Fruit fly (Drosophila melanogaster) whole organism, embryonic: Measurements from ENCODE around the gene RpL23A.

Experiments
- B-H2 ChIP-seq: fragments of 200-800 bp; sonication (Bioruptor generic); optimal IDR thresholded peaks from 2 replicates; lab custom pipeline; 2018; ENCODE audit warnings: missing biosample characterization, mild to moderate bottlenecking, missing genetic modification characterization
- BtbVII ChIP-seq: fragments of 200-800 bp; sonication (Bioruptor generic); optimal IDR thresholded peaks from 3 replicates; lab custom pipeline; 2017; ENCODE audit warnings: missing biosample characterization, mild to moderate bottlenecking, missing genetic modification characterization
- CG10959 ChIP-seq: fragments of 200-800 bp; sonication (Bioruptor generic); IDR thresholded peaks from 2 replicates; pipeline ENCODE4 v1.3.6; 2022; ENCODE audit warnings: missing biosample characterization, missing genetic modification characterization
- CG11085 ChIP-seq: fragments of 200-800 bp; sonication (Bioruptor generic); IDR thresholded peaks from 2 replicates; pipeline ENCODE4 v1.3.6; 2022; ENCODE audit warnings: missing biosample characterization, missing genetic modification characterization
- CG12659 ChIP-seq: fragments of 200-800 bp; sonication (Bioruptor generic); optimal IDR thresholded peaks from 3 replicates; lab custom pipeline; 2017; ENCODE audit warnings: mild to moderate bottlenecking, missing biosample characterization, missing genetic modification reagents, missing genetic modification characterization
- CG12769 ChIP-seq: fragments of 200-800 bp; sonication (Bioruptor generic); optimal IDR thresholded peaks from 2 replicates; lab custom pipeline; 2019; ENCODE audit warnings: missing biosample characterization, mild to moderate bottlenecking, missing genetic modification characterization, moderate library complexity
- CG13775 ChIP-seq: fragments of 200-800 bp; sonication (Bioruptor generic); optimal IDR thresholded peaks from 3 replicates; lab custom pipeline; 2017; ENCODE audit warnings: missing biosample characterization, mild to moderate bottlenecking, missing genetic modification characterization
- CG17612 ChIP-seq: fragments of 200-800 bp; sonication (Bioruptor generic); IDR thresholded peaks from 2 replicates; pipeline ENCODE4 v1.3.6; 2022; ENCODE audit warnings: missing biosample characterization, missing genetic modification characterization
- CG1792 ChIP-seq: fragments of 200-800 bp; sonication (Bioruptor generic); optimal IDR thresholded peaks from 2 replicates; lab custom pipeline; 2016; ENCODE audit warnings: missing biosample characterization, missing genetic modification characterization
- CG31365 ChIP-seq: fragments of 200-800 bp; sonication (Bioruptor generic); optimal IDR thresholded peaks from 2 replicates; lab custom pipeline; 2018; ENCODE audit warnings: missing biosample characterization, mild to moderate bottlenecking, missing genetic modification characterization
- CG3163 ChIP-seq: fragments of 200-800 bp; sonication (Bioruptor generic); optimal IDR thresholded peaks from 3 replicates; lab custom pipeline; 2016; ENCODE audit warnings: missing biosample characterization, missing genetic modification characterization
- CG34376 ChIP-seq: fragments of 200-800 bp; sonication (Bioruptor generic); optimal IDR thresholded peaks from 2 replicates; lab custom pipeline; 2018; ENCODE audit warnings: missing biosample characterization, mild to moderate bottlenecking, missing genetic modification characterization
- CG3726 ChIP-seq: fragments of 200-800 bp; sonication (Bioruptor generic); IDR thresholded peaks from 3 replicates; pipeline ENCODE4, ENCODE4 v1.3.6; 2022; ENCODE audit warnings: missing biosample characterization, missing genetic modification characterization
- CG8478 ChIP-seq: fragments of >200 bp; optimal IDR thresholded peaks from 2 replicates; lab custom pipeline; 2018
- Dref ChIP-seq: fragments of 200-800 bp; sonication (Bioruptor generic); IDR thresholded peaks from 2 replicates; pipeline ENCODE4 v1.3.6; 2022; ENCODE audit warnings: missing biosample characterization, missing genetic modification characterization
- Fer3 ChIP-seq: fragments of 200-800 bp; sonication (Bioruptor generic); optimal IDR thresholded peaks from 2 replicates; lab custom pipeline; 2018; ENCODE audit warnings: missing biosample characterization, mild to moderate bottlenecking, missing genetic modification characterization, moderate library complexity
- Lpt ChIP-seq: fragments of >200 bp; optimal IDR thresholded peaks from 2 replicates; lab custom pipeline; 2018; ENCODE audit warnings: missing biosample characterization, missing genetic modification characterization
- Side ChIP-seq: fragments of 200-800 bp; sonication (Bioruptor generic); optimal IDR thresholded peaks from 2 replicates; lab custom pipeline; 2016; ENCODE audit warnings: missing biosample characterization, missing genetic modification characterization
- Sin3A ChIP-seq: fragments of >200 bp; optimal IDR thresholded peaks from 2 replicates; lab custom pipeline; 2018
- Sox102F ChIP-seq: fragments of 200-800 bp; sonication (Bioruptor generic); optimal IDR thresholded peaks from 2 replicates; lab custom pipeline; 2018; ENCODE audit warnings: missing biosample characterization, mild to moderate bottlenecking, missing genetic modification characterization, moderate library complexity
- Stat92E ChIP-seq, 3 experiments: fragments of >200 bp in 2 of 3; fragments of 200-800 bp in 1 of 3; sonication (Bioruptor generic) in 1 of 3; optimal IDR thresholded peaks; 2 replicates each; lab custom pipeline; 2017 to 2019; ENCODE audit warnings: missing biosample characterization in 3 of 3, missing genetic modification characterization in 3 of 3, mild to moderate bottlenecking in 1 of 3, moderate library complexity in 1 of 3
- abd-A ChIP-seq: fragments of 200-800 bp; sonication (Bioruptor generic); optimal IDR thresholded peaks from 3 replicates; lab custom pipeline; 2019; ENCODE audit warnings: missing biosample characterization, mild to moderate bottlenecking, missing genetic modification characterization, moderate library complexity
- bab2 ChIP-seq: fragments of 200-800 bp; sonication (Bioruptor generic); optimal IDR thresholded peaks from 2 replicates; lab custom pipeline; 2016; ENCODE audit warnings: missing biosample characterization, missing genetic modification characterization
- bsh ChIP-seq, 2 experiments: fragments of 200-800 bp; sonication (Bioruptor generic); optimal IDR thresholded peaks; 2 replicates each; lab custom pipeline; 2017 to 2018; ENCODE audit warnings: mild to moderate bottlenecking in 2 of 2, missing biosample characterization in 2 of 2, missing genetic modification characterization in 2 of 2, moderate library complexity in 1 of 2
- caup ChIP-seq: fragments of 200-800 bp; sonication (Bioruptor generic); optimal IDR thresholded peaks from 3 replicates; lab custom pipeline; 2017; ENCODE audit warnings: missing biosample characterization, mild to moderate bottlenecking, missing genetic modification characterization, moderate library complexity; ENCODE audit not compliant: severe bottlenecking
- croc ChIP-seq: fragments of 200-800 bp; sonication (Bioruptor generic); conservative IDR thresholded peaks from 3 replicates; pipeline ENCODE4 v1.3.6; 2022; ENCODE audit warnings: missing biosample characterization, missing genetic modification characterization
- cwo ChIP-seq: fragments of 200-800 bp; sonication (Bioruptor generic); optimal IDR thresholded peaks from 3 replicates; lab custom pipeline; 2017; ENCODE audit warnings: missing biosample characterization, missing genetic modification characterization, mild to moderate bottlenecking, moderate library complexity, missing genetic modification reagents
- esg ChIP-seq: fragments of 200-800 bp; sonication (Bioruptor generic); conservative IDR thresholded peaks from 2 replicates; pipeline ENCODE4 v1.3.6; 2022; ENCODE audit warnings: missing biosample characterization, missing genetic modification characterization
- eve ChIP-seq, 2 experiments: fragments of >200 bp; optimal IDR thresholded peaks; 2 replicates each; lab custom pipeline; 2017; ENCODE audit warnings: missing biosample characterization in 2 of 2, missing genetic modification characterization in 2 of 2
- grn ChIP-seq: fragments of 200-800 bp; sonication (Bioruptor generic); optimal IDR thresholded peaks from 3 replicates; lab custom pipeline; 2017; ENCODE audit warnings: missing biosample characterization, missing genetic modification characterization
- hbn ChIP-seq: fragments of 200-800 bp; sonication (Bioruptor generic); IDR thresholded peaks from 2 replicates; pipeline ENCODE4 v1.3.6; 2022; ENCODE audit warnings: missing biosample characterization, missing genetic modification characterization; ENCODE audit not compliant: partially characterized antibody
- kni ChIP-seq: fragments of 200-800 bp; sonication (Bioruptor generic); optimal IDR thresholded peaks from 3 replicates; lab custom pipeline; 2017; ENCODE audit warnings: mild to moderate bottlenecking, missing biosample characterization, missing genetic modification reagents, missing genetic modification characterization
- knrl ChIP-seq: fragments of 200-800 bp; sonication (Bioruptor generic); IDR thresholded peaks from 3 replicates; pipeline ENCODE4 v1.3.6; 2022; ENCODE audit warnings: missing biosample characterization, missing genetic modification characterization; ENCODE audit not compliant: partially characterized antibody
- lov ChIP-seq, 2 experiments: fragments of 200-800 bp in 1 of 2; fragments of >200 bp in 1 of 2; sonication (Bioruptor generic) in 1 of 2; IDR thresholded peaks in 1 of 2; optimal IDR thresholded peaks in 1 of 2; 2 replicates in 1 of 2; 3 replicates in 1 of 2; pipeline versions ENCODE4 v1.3.6 to Lab custom; 2017 to 2022; ENCODE audit warnings: missing biosample characterization in 1 of 2, missing genetic modification characterization in 1 of 2
- mirr ChIP-seq: fragments of 200-800 bp; sonication (Bioruptor generic); optimal IDR thresholded peaks from 3 replicates; lab custom pipeline; 2018; ENCODE audit warnings: missing biosample characterization, mild to moderate bottlenecking, missing genetic modification characterization
- pfk ChIP-seq: fragments of 200-800 bp; sonication (Bioruptor generic); optimal IDR thresholded peaks from 2 replicates; lab custom pipeline; 2018; ENCODE audit warnings: missing biosample characterization, mild to moderate bottlenecking, missing genetic modification characterization, moderate library complexity
- pho ChIP-seq: fragments of 200-800 bp; sonication (Bioruptor generic); optimal IDR thresholded peaks from 2 replicates; lab custom pipeline; 2016; ENCODE audit warnings: missing biosample characterization, missing genetic modification characterization
- repo ChIP-seq: fragments of 200-800 bp; sonication (Bioruptor generic); optimal IDR thresholded peaks from 2 replicates; lab custom pipeline; 2016; ENCODE audit warnings: missing biosample characterization, missing genetic modification characterization
- schlank ChIP-seq: fragments of 200-800 bp; sonication (Bioruptor generic); optimal IDR thresholded peaks from 2 replicates; lab custom pipeline; 2018; ENCODE audit warnings: missing biosample characterization, mild to moderate bottlenecking, missing genetic modification characterization
- sd ChIP-seq: fragments of 200-800 bp; sonication (Bioruptor generic); optimal IDR thresholded peaks from 3 replicates; lab custom pipeline; 2018; ENCODE audit warnings: missing biosample characterization, mild to moderate bottlenecking, missing genetic modification characterization, moderate library complexity
- tin ChIP-seq: fragments of 200-800 bp; sonication (Bioruptor generic); optimal IDR thresholded peaks from 3 replicates; lab custom pipeline; 2016; ENCODE audit warnings: missing biosample characterization, missing genetic modification characterization
- yki ChIP-seq: fragments of >200 bp; optimal IDR thresholded peaks from 3 replicates; lab custom pipeline; 2018

Gene RpL23A

dm6 chr3L:1683091-1683490 lies 14.6 kb upstream of the RpL23A start (continued):
- TF ChIP-seq pho (no peak), Fer3 (tag; lab: Kevin White, UChicago) (no peak), yki (lab: Kevin White, UChicago) (no peak), CG10959 (GFP tag; lab: Robert Waterston, UW) (no peak), CG17612 (GFP tag; lab: Robert Waterston, UW) (no peak), eve (GFP tag; optimal IDR thresholded peaks at IDR 0.05; lab: Kevin White, UChicago) (no peak), knrl (GFP tag; lab: Robert Waterston, UW) (no peak), mirr (GFP tag; lab: Kevin White, UChicago) (no peak), Dref (no peak), croc (GFP tag; lab: Robert Waterston, UW) (no peak), CG3726 (GFP tag; lab: Robert Waterston, UW) (no peak), caup (GFP tag; lab: Kevin White, UChicago) (no peak), CG34376 (GFP tag; lab: Kevin White, UChicago) (no peak), hbn (GFP tag; lab: Robert Waterston, UW) (no peak), BtbVII (GFP tag; lab: Kevin White, UChicago) (no peak)

- no peak for TF ChIP-seq CG3163 (GFP tag; lab: Kevin White, UChicago)
- peak; percentile 32 for TF ChIP-seq cwo (GFP tag; lab: Kevin White, UChicago)
- TF ChIP-seq abd-A, result no peak
- TF ChIP-seq CG8478 (lab: Kevin White, UChicago), result no peak
- TF ChIP-seq CG31365, result no peak
- TF ChIP-seq bsh (GFP tag; optimal IDR thresholded peaks at IDR 0.05; lab: Kevin White, UChicago), result peak in 1 of 2 experiments; percentile 14
- no peak for TF ChIP-seq Sox102F (GFP tag; lab: Kevin White, UChicago)
Observed at dm6 chr3L:1679394-1679793, 10.9 kb upstream of the RpL23A start.

- TF ChIP-seq Stat92E (GFP tag; optimal IDR thresholded peaks at IDR 0.05; lab: Kevin White, UChicago) (peak in 1 of 3 experiments; percentile 36), grn (peak; percentile 46), yki (lab: Kevin White, UChicago) (no peak), B-H2 (no peak), schlank (no peak), abd-A (peak; percentile 79), tin (GFP tag; lab: Kevin White, UChicago) (no peak), CG11085 (no peak), lov (optimal IDR thresholded peaks at IDR 0.05; lab: Kevin White, UChicago) (no peak), lov (GFP tag; IDR thresholded peaks at IDR 0.05; lab: Robert Waterston, UW) (no peak), CG12769 (tag; lab: Kevin White, UChicago) (peak; percentile 10), esg (GFP tag; lab: Robert Waterston, UW) (no peak), repo (GFP tag; lab: Kevin White, UChicago) (no peak), Lpt (GFP tag; lab: Kevin White, UChicago) (no peak), CG1792 (GFP tag; lab: Kevin White, UChicago) (no peak), CG13775 (GFP tag; lab: Kevin White, UChicago) (no peak), Side (GFP tag; lab: Kevin White, UChicago) (no peak), kni (peak; percentile 67), CG12659 (GFP tag; lab: Kevin White, UChicago) (no peak), pfk (no peak), sd (tag; lab: Kevin White, UChicago) (peak; percentile 50), pho (no peak), bab2 (GFP tag; lab: Kevin White, UChicago) (no peak), Sin3A (no peak)
Observed at dm6 chr3L:1676222-1676621, 7.8 kb upstream of the RpL23A start.
